Worm (Caenorhabditis elegans) whole organism, L4 larva: ENCODE measurements around the gene dct-17.
A peak's percentile ranks its signal among the peaks of the same experiment; 100 is the strongest.

Experiments
- F37D6.2 ChIP-seq: sonication (generic microtip); optimal IDR thresholded peaks from 2 replicates; lab custom pipeline; 2016; ENCODE audit warnings: mild to moderate bottlenecking, missing genetic modification characterization, missing compliant biosample characterization
- R02D3.7 ChIP-seq: fragments of 150-350 bp; sonication (generic microtip); optimal IDR thresholded peaks from 3 replicates; lab custom pipeline; 2014; ENCODE audit warnings: missing biosample characterization, missing genetic modification characterization
- T20F7.1 ChIP-seq: fragments of 200-800 bp; sonication (Bioruptor generic); optimal IDR thresholded peaks from 2 replicates; lab custom pipeline; 2018; ENCODE audit warnings: mild to moderate bottlenecking, missing genetic modification characterization, missing compliant biosample characterization
- T26A8.4 ChIP-seq: fragments of 200-800 bp; sonication (Bioruptor generic); IDR thresholded peaks from 2 replicates; pipeline ENCODE4 v1.3.6; 2022; ENCODE audit warnings: missing genetic modification characterization, missing compliant biosample characterization
- ZK337.2 ChIP-seq: fragments of 200-800 bp; sonication (Bioruptor generic); IDR thresholded peaks from 2 replicates; pipeline ENCODE4 v1.3.6; 2022; ENCODE audit warnings: missing genetic modification reagents, missing genetic modification characterization, missing compliant biosample characterization
- ama-1 ChIP-seq: fragments of 150-350 bp; optimal IDR thresholded peaks from 2 replicates; lab custom pipeline; 2014; ENCODE audit warnings: inconsistent platforms, mixed read lengths
- arid-1 ChIP-seq: fragments of 200-800 bp; sonication (Bioruptor generic); conservative IDR thresholded peaks from 2 replicates; pipeline ENCODE4 v1.3.6; 2022; ENCODE audit warnings: missing genetic modification reagents, missing genetic modification characterization, missing compliant biosample characterization
- attf-4 ChIP-seq: sonication (generic microtip); optimal IDR thresholded peaks from 3 replicates; lab custom pipeline; 2017; ENCODE audit warnings: missing biosample characterization, missing genetic modification characterization
- ceh-20 ChIP-seq: fragments of 200-800 bp; sonication (Bioruptor generic); IDR thresholded peaks from 2 replicates; pipeline ENCODE4 v1.3.6; 2022; ENCODE audit warnings: missing genetic modification reagents, missing genetic modification characterization, missing compliant biosample characterization
- ceh-28 ChIP-seq: fragments of 150-350 bp; optimal IDR thresholded peaks from 2 replicates; lab custom pipeline; 2014; ENCODE audit warnings: missing biosample characterization, missing genetic modification reagents, missing genetic modification characterization
- ceh-62 ChIP-seq: sonication (generic microtip); optimal IDR thresholded peaks from 2 replicates; lab custom pipeline; 2017; ENCODE audit warnings: missing biosample characterization, missing genetic modification characterization
- cey-2 ChIP-seq: sonication (generic microtip); optimal IDR thresholded peaks from 3 replicates; lab custom pipeline; 2017; ENCODE audit warnings: missing genetic modification characterization, mild to moderate bottlenecking, missing compliant biosample characterization, antibody characterized with exemption, borderline replicate concordance; ENCODE audit not compliant: insufficient read depth
- daf-12 ChIP-seq: fragments of 150-350 bp; optimal IDR thresholded peaks from 2 replicates; lab custom pipeline; 2014; ENCODE audit warnings: missing biosample characterization, missing genetic modification reagents, missing genetic modification characterization
- daf-16 ChIP-seq, 3 experiments: sonication (generic microtip); optimal IDR thresholded peaks; 2 replicates each; lab custom pipeline; 2016 to 2017; ENCODE audit warnings: missing genetic modification characterization in 3 of 3, missing genetic modification reagents in 3 of 3, mild to moderate bottlenecking in 2 of 3, missing compliant biosample characterization in 2 of 3, missing biosample characterization in 1 of 3, moderate library complexity in 1 of 3
- daf-8 ChIP-seq: fragments of 200-800 bp; sonication (Bioruptor generic); IDR thresholded peaks from 2 replicates; pipeline ENCODE4 v1.3.6; 2022; ENCODE audit warnings: missing genetic modification characterization, missing compliant biosample characterization
- dmd-6 ChIP-seq: fragments of 200-800 bp; sonication (Bioruptor generic); IDR thresholded peaks from 2 replicates; pipeline ENCODE4 v1.3.6; 2022; ENCODE audit warnings: missing genetic modification reagents, missing genetic modification characterization, missing compliant biosample characterization
- duxl-1 ChIP-seq: sonication (generic microtip); optimal IDR thresholded peaks from 2 replicates; lab custom pipeline; 2016; ENCODE audit warnings: mild to moderate bottlenecking, missing genetic modification characterization, moderate library complexity, missing compliant biosample characterization; ENCODE audit not compliant: poor library complexity
- dve-1 ChIP-seq: sonication (generic microtip); optimal IDR thresholded peaks from 2 replicates; lab custom pipeline; 2017; ENCODE audit warnings: antibody characterized with exemption, mild to moderate bottlenecking, missing genetic modification characterization, missing compliant biosample characterization; ENCODE audit not compliant: insufficient read depth
- egl-43 ChIP-seq: fragments of 200-800 bp; sonication (Bioruptor generic); IDR thresholded peaks from 2 replicates; pipeline ENCODE4 v1.3.6; 2022; ENCODE audit warnings: missing genetic modification reagents, missing genetic modification characterization, missing compliant biosample characterization
- hlh-11 ChIP-seq: fragments of 200-800 bp; sonication (Bioruptor generic); optimal IDR thresholded peaks from 2 replicates; lab custom pipeline; 2018; ENCODE audit warnings: mild to moderate bottlenecking, missing genetic modification characterization, missing compliant biosample characterization
- hmg-1.1 ChIP-seq: fragments of 200-800 bp; sonication (Bioruptor generic); IDR thresholded peaks from 2 replicates; pipeline ENCODE4 v1.3.6; 2022; ENCODE audit warnings: missing genetic modification reagents, missing genetic modification characterization, missing compliant biosample characterization
- lim-7 ChIP-seq: fragments of 200-800 bp; sonication (Bioruptor generic); IDR thresholded peaks from 2 replicates; pipeline ENCODE4 v1.3.6; 2022; ENCODE audit warnings: missing genetic modification characterization, missing compliant biosample characterization
- lin-1 ChIP-seq: fragments of 200-800 bp; sonication (Bioruptor generic); IDR thresholded peaks from 2 replicates; pipeline ENCODE4 v1.3.6; 2022; ENCODE audit warnings: missing genetic modification reagents, missing genetic modification characterization, missing compliant biosample characterization
- lin-29 ChIP-seq: fragments of 200-800 bp; sonication (Bioruptor generic); IDR thresholded peaks from 2 replicates; pipeline ENCODE4 v1.3.6; 2022; ENCODE audit warnings: missing genetic modification reagents, missing genetic modification characterization, missing compliant biosample characterization
- lin-38 ChIP-seq: fragments of 200-800 bp; sonication (Bioruptor generic); IDR thresholded peaks from 2 replicates; pipeline ENCODE4 v1.3.6; 2022; ENCODE audit warnings: missing genetic modification reagents, missing genetic modification characterization, missing compliant biosample characterization
- madf-5 ChIP-seq, 2 experiments: fragments of 200-800 bp; sonication (Bioruptor generic); IDR thresholded peaks; 2 replicates each; pipeline ENCODE4 v1.3.6; 2022; ENCODE audit warnings: missing compliant biosample characterization in 2 of 2, missing genetic modification characterization in 2 of 2
- mdl-1 ChIP-seq, 2 experiments: fragments of 150-350 bp in 1 of 2; sonication (generic microtip) in 1 of 2; optimal IDR thresholded peaks; 2 replicates each; lab custom pipeline; 2014 to 2017; ENCODE audit warnings: missing biosample characterization in 2 of 2, missing genetic modification characterization in 2 of 2
- mep-1 ChIP-seq: fragments of 150-350 bp; sonication (generic microtip); optimal IDR thresholded peaks from 3 replicates; lab custom pipeline; 2014; ENCODE audit warnings: missing biosample characterization, missing genetic modification characterization
- mes-2 ChIP-seq: sonication (generic microtip); optimal IDR thresholded peaks from 2 replicates; lab custom pipeline; 2016; ENCODE audit warnings: missing genotype, mild to moderate bottlenecking, missing genetic modification characterization, missing compliant biosample characterization; ENCODE audit not compliant: poor library complexity, severe bottlenecking
- mxl-2 ChIP-seq: fragments of 200-800 bp; sonication (Bioruptor generic); conservative IDR thresholded peaks from 2 replicates; pipeline ENCODE4 v1.3.6; 2022; ENCODE audit warnings: missing genetic modification reagents, missing genetic modification characterization, missing compliant biosample characterization
- mxl-3 ChIP-seq: fragments of 200-800 bp; sonication (Bioruptor generic); optimal IDR thresholded peaks from 2 replicates; lab custom pipeline; 2018; ENCODE audit warnings: mild to moderate bottlenecking, missing genetic modification characterization, missing compliant biosample characterization
- nhr-111 ChIP-seq: fragments of 200-800 bp; sonication (Bioruptor generic); optimal IDR thresholded peaks from 2 replicates; lab custom pipeline; 2018; ENCODE audit warnings: mild to moderate bottlenecking, missing genetic modification characterization, missing compliant biosample characterization
- nhr-237 ChIP-seq: sonication (generic microtip); optimal IDR thresholded peaks from 2 replicates; lab custom pipeline; 2017; ENCODE audit warnings: missing biosample characterization, missing genetic modification characterization
- nhr-25 ChIP-seq: sonication (generic microtip); optimal IDR thresholded peaks from 2 replicates; lab custom pipeline; 2017; ENCODE audit warnings: missing genetic modification characterization, mild to moderate bottlenecking, missing compliant biosample characterization, antibody characterized with exemption, moderate library complexity, borderline replicate concordance; ENCODE audit not compliant: insufficient read depth
- nhr-28 ChIP-seq: fragments of 150-350 bp; optimal IDR thresholded peaks from 2 replicates; lab custom pipeline; 2014; ENCODE audit warnings: missing biosample characterization, missing genetic modification characterization
- nhr-41 ChIP-seq: fragments of 200-800 bp; sonication (Bioruptor generic); IDR thresholded peaks from 2 replicates; pipeline ENCODE4 v1.3.6; 2022; ENCODE audit warnings: missing genetic modification reagents, missing genetic modification characterization, missing compliant biosample characterization
- nhr-42 ChIP-seq: fragments of 200-800 bp; sonication (Bioruptor generic); IDR thresholded peaks from 2 replicates; pipeline ENCODE4 v1.3.6; 2022; ENCODE audit warnings: missing genetic modification characterization, missing compliant biosample characterization
- nhr-77 ChIP-seq: fragments of 150-350 bp; optimal IDR thresholded peaks from 2 replicates; lab custom pipeline; 2014; ENCODE audit warnings: missing biosample characterization, missing genetic modification characterization
- pqm-1 ChIP-seq: sonication (generic microtip); optimal IDR thresholded peaks from 2 replicates; lab custom pipeline; 2017; ENCODE audit warnings: missing biosample characterization, missing genetic modification characterization
- rbr-2 ChIP-seq: sonication (generic microtip); optimal IDR thresholded peaks from 2 replicates; lab custom pipeline; 2016; ENCODE audit warnings: missing genotype, missing genetic modification characterization, missing compliant biosample characterization
- saeg-2 ChIP-seq: fragments of 200-800 bp; sonication (Bioruptor generic); IDR thresholded peaks from 2 replicates; pipeline ENCODE4 v1.3.6; 2022; ENCODE audit warnings: missing genetic modification reagents, missing genetic modification characterization, missing compliant biosample characterization
- set-16 ChIP-seq: fragments of 200-800 bp; sonication (Bioruptor generic); IDR thresholded peaks from 2 replicates; pipeline ENCODE4 v1.3.6; 2022; ENCODE audit warnings: missing genetic modification reagents, missing genetic modification characterization, missing compliant biosample characterization
- skn-1 ChIP-seq: fragments of 150-350 bp; optimal IDR thresholded peaks from 2 replicates; lab custom pipeline; 2014; ENCODE audit warnings: missing biosample characterization, missing genetic modification characterization
- tag-97 ChIP-seq: fragments of 200-800 bp; sonication (Bioruptor generic); IDR thresholded peaks from 2 replicates; pipeline ENCODE4 v1.3.6; 2022; ENCODE audit warnings: missing genetic modification characterization, missing compliant biosample characterization
- unc-130 ChIP-seq: sonication (generic microtip); optimal IDR thresholded peaks from 2 replicates; lab custom pipeline; 2016; ENCODE audit warnings: missing genetic modification reagents, missing genetic modification characterization, missing compliant biosample characterization
- unc-62 ChIP-seq, 3 experiments: fragments of 150-350 bp in 1 of 3; sonication (generic microtip); optimal IDR thresholded peaks in 2 of 3; peaks in 1 of 3; 1 replicate in 1 of 3; 2 replicates in 2 of 3; lab custom pipeline; 2014 to 2017; ENCODE audit warnings: missing biosample characterization in 3 of 3, missing genetic modification characterization in 3 of 3, missing genetic modification reagents in 3 of 3, missing genotype in 1 of 3
- zag-1 ChIP-seq: fragments of 150-350 bp; optimal IDR thresholded peaks from 2 replicates; lab custom pipeline; 2014; ENCODE audit warnings: missing biosample characterization, missing genetic modification characterization
- zfp-2 ChIP-seq: sonication (generic microtip); optimal IDR thresholded peaks from 2 replicates; lab custom pipeline; 2016; ENCODE audit warnings: mild to moderate bottlenecking, missing genetic modification characterization, missing compliant biosample characterization
- zip-2 ChIP-seq: fragments of 150-350 bp; optimal IDR thresholded peaks from 2 replicates; lab custom pipeline; 2014; ENCODE audit warnings: missing biosample characterization, missing genetic modification characterization

Gene dct-17

ce11 chrV:13724781-13725180, 5.8 kb downstream of the dct-17 start, which contains the start of gene F35E12.2:
F35E12.2 (minus strand) TSS chrV:13724881.
- no peak for TF ChIP-seq dve-1
- TF ChIP-seq arid-1 = no peak
- TF ChIP-seq daf-8 (GFP tag; lab: Robert Waterston, UW) = no peak
- TF ChIP-seq nhr-42 = no peak
- no peak for TF ChIP-seq lin-29 (GFP tag; lab: Robert Waterston, UW)
- no peak for TF ChIP-seq ama-1 (lab: Kevin White, UChicago)
- no peak for TF ChIP-seq duxl-1 (tag; lab: Kevin White, UChicago)
- no peak for TF ChIP-seq daf-16 (GFP tag; optimal IDR thresholded peaks at IDR 0.05; lab: Kevin White, UChicago)
- no peak for TF ChIP-seq daf-16 (tag; optimal IDR thresholded peaks at IDR 0.05; lab: Kevin White, UChicago)
- TF ChIP-seq mdl-1 (tag; optimal IDR thresholded peaks at IDR 0.05; lab: Kevin White, UChicago) = no peak
- TF ChIP-seq skn-1 (tag; lab: Kevin White, UChicago) = no peak
- no peak for TF ChIP-seq lin-38
- TF ChIP-seq nhr-237 (tag; lab: Kevin White, UChicago) = no peak
- TF ChIP-seq tag-97 (GFP tag; lab: Robert Waterston, UW) = no peak

- peak; percentile 52 for TF ChIP-seq hlh-11 (tag; lab: Kevin White, UChicago)
- TF ChIP-seq zfp-2 = no peak
- no peak for TF ChIP-seq cey-2 (tag; lab: Kevin White, UChicago)
- TF ChIP-seq zag-1 (tag; lab: Kevin White, UChicago) = no peak
- TF ChIP-seq ceh-20 = no peak
- TF ChIP-seq T26A8.4 (GFP tag; lab: Robert Waterston, UW) = no peak
- no peak for TF ChIP-seq mxl-3 (GFP tag; lab: Kevin White, UChicago)
- peak; percentile 24 for TF ChIP-seq mes-2 (tag; lab: Kevin White, UChicago)
- TF ChIP-seq nhr-41 = no peak
- TF ChIP-seq lin-1 = no peak
- TF ChIP-seq attf-4 (tag; lab: Kevin White, UChicago) = no peak
- no peak for TF ChIP-seq saeg-2 (GFP tag; lab: Robert Waterston, UW)
- no peak for TF ChIP-seq hmg-1.1 (GFP tag; lab: Robert Waterston, UW)
- no peak for TF ChIP-seq daf-12
- peak in 1 of 2 experiments; percentile 95 for TF ChIP-seq unc-62 (GFP tag; optimal IDR thresholded peaks at IDR 0.05 in 1 of 2; lab: Kevin White, UChicago)
- TF ChIP-seq unc-62 (tag; optimal IDR thresholded peaks at IDR 0.05; lab: Kevin White, UChicago) = no peak
- TF ChIP-seq mxl-2 (GFP tag; lab: Robert Waterston, UW) = no peak
- no peak for TF ChIP-seq nhr-111
- TF ChIP-seq lin-29 (GFP tag; lab: Robert Waterston, UW) = no peak
- no peak for TF ChIP-seq ceh-28 (tag; lab: Kevin White, UChicago)
- no peak for TF ChIP-seq egl-43 (GFP tag; lab: Robert Waterston, UW)
- TF ChIP-seq nhr-77 = no peak
- peak; percentile 87 for TF ChIP-seq pqm-1
- TF ChIP-seq rbr-2 (tag; lab: Kevin White, UChicago) = no peak
- TF ChIP-seq nhr-28 = peak; percentile 52
- no peak for TF ChIP-seq mep-1 (tag; lab: Kevin White, UChicago)
- no peak for TF ChIP-seq F37D6.2 (tag; lab: Kevin White, UChicago)
- no peak for TF ChIP-seq lin-38
- no peak for TF ChIP-seq daf-16 (GFP tag; optimal IDR thresholded peaks at IDR 0.05; lab: Kevin White, UChicago)
- peak; percentile 43 for TF ChIP-seq daf-16 (tag; optimal IDR thresholded peaks at IDR 0.05; lab: Kevin White, UChicago)
- TF ChIP-seq set-16 (GFP tag; lab: Robert Waterston, UW) = no peak
- no peak for TF ChIP-seq ZK337.2 (GFP tag; lab: Robert Waterston, UW)
- no peak for TF ChIP-seq unc-130 (GFP tag; lab: Kevin White, UChicago)
- TF ChIP-seq nhr-25 (tag; lab: Kevin White, UChicago) = no peak
- TF ChIP-seq ceh-62 (tag; lab: Kevin White, UChicago) = no peak
- TF ChIP-seq mdl-1 (tag; optimal IDR thresholded peaks at IDR 0.05; lab: Kevin White, UChicago) = no peak
- peak; percentile 64 for TF ChIP-seq dmd-6
- TF ChIP-seq zip-2 (tag; lab: Kevin White, UChicago) = no peak
- no peak for TF ChIP-seq T20F7.1 (GFP tag; lab: Kevin White, UChicago)
- no peak for TF ChIP-seq lim-7
- no peak for TF ChIP-seq R02D3.7 (tag; lab: Kevin White, UChicago)
- no peak for TF ChIP-seq madf-5 (GFP tag; IDR thresholded peaks at IDR 0.05; lab: Robert Waterston, UW)
Observed at ce11 chrV:13716531-13716930, 14.1 kb downstream of the dct-17 start, which contains the start of gene T01D3.6. T01D3.6 (plus strand) TSS chrV:13716824.
